Worm (Caenorhabditis elegans) whole organism, late embryonic: ENCODE data around the gene K10H10.12.

Source experiments
- C08G9.2 ChIP-seq: sonication (generic microtip); optimal IDR thresholded peaks from 2 replicates; lab custom pipeline; 2016; ENCODE audit warnings: mild to moderate bottlenecking, missing genetic modification characterization, moderate library complexity, missing compliant biosample characterization
- K02D7.2 ChIP-seq: sonication (generic microtip); optimal IDR thresholded peaks from 2 replicates; lab custom pipeline; 2017; ENCODE audit warnings: mild to moderate bottlenecking, missing genetic modification characterization, missing compliant biosample characterization
- K09A11.1 ChIP-seq: sonication (generic microtip); optimal IDR thresholded peaks from 2 replicates; lab custom pipeline; 2017; ENCODE audit warnings: antibody characterized with exemption, mild to moderate bottlenecking, missing genetic modification characterization, missing compliant biosample characterization; ENCODE audit not compliant: insufficient read depth
- Y22D7AL.16 ChIP-seq: sonication (generic microtip); optimal IDR thresholded peaks from 2 replicates; lab custom pipeline; 2016; ENCODE audit warnings: missing genetic modification characterization, missing compliant biosample characterization
- ama-1 ChIP-seq: fragments of 150-350 bp; optimal IDR thresholded peaks from 2 replicates; lab custom pipeline; 2014
- ceh-18 ChIP-seq: sonication (generic microtip); optimal IDR thresholded peaks from 2 replicates; lab custom pipeline; 2016; ENCODE audit warnings: missing genetic modification characterization, missing compliant biosample characterization
- ceh-19 ChIP-seq: fragments of 200-800 bp; sonication (Bioruptor generic); optimal IDR thresholded peaks from 2 replicates; lab custom pipeline; 2018; ENCODE audit warnings: mild to moderate bottlenecking, missing genetic modification characterization, missing compliant biosample characterization
- ceh-22 ChIP-seq: sonication (generic microtip); optimal IDR thresholded peaks from 2 replicates; lab custom pipeline; 2017; ENCODE audit warnings: missing biosample characterization, missing genetic modification characterization
- ceh-24 ChIP-seq: sonication (generic microtip); optimal IDR thresholded peaks from 2 replicates; lab custom pipeline; 2016; ENCODE audit warnings: mild to moderate bottlenecking, missing genetic modification characterization, missing compliant biosample characterization
- ceh-30 ChIP-seq: fragments of 150-350 bp; optimal IDR thresholded peaks from 2 replicates; lab custom pipeline; 2014; ENCODE audit warnings: missing biosample characterization, missing genetic modification characterization
- ceh-31 ChIP-seq: sonication (generic microtip); optimal IDR thresholded peaks from 2 replicates; lab custom pipeline; 2016; ENCODE audit warnings: missing genetic modification characterization, missing compliant biosample characterization
- ceh-48 ChIP-seq: sonication (generic microtip); optimal IDR thresholded peaks from 2 replicates; lab custom pipeline; 2016; ENCODE audit warnings: missing genetic modification characterization, inconsistent platforms, missing compliant biosample characterization
- ceh-6 ChIP-seq: fragments of 200-800 bp; sonication (Bioruptor generic); optimal IDR thresholded peaks from 2 replicates; lab custom pipeline; 2018; ENCODE audit warnings: mild to moderate bottlenecking, missing genetic modification characterization, missing compliant biosample characterization
- che-1 ChIP-seq: sonication (generic microtip); optimal IDR thresholded peaks from 2 replicates; lab custom pipeline; 2016; ENCODE audit warnings: mild to moderate bottlenecking, missing genetic modification characterization, missing compliant biosample characterization
- dve-1 ChIP-seq: sonication (generic microtip); optimal IDR thresholded peaks from 2 replicates; lab custom pipeline; 2017; ENCODE audit warnings: antibody characterized with exemption, mild to moderate bottlenecking, missing genetic modification characterization, missing compliant biosample characterization
- ets-4 ChIP-seq: sonication (generic microtip); optimal IDR thresholded peaks from 2 replicates; lab custom pipeline; 2016; ENCODE audit warnings: missing genetic modification characterization, missing compliant biosample characterization
- eyg-1 ChIP-seq: sonication (generic microtip); optimal IDR thresholded peaks from 2 replicates; lab custom pipeline; 2016; ENCODE audit warnings: missing genotype, missing genetic modification characterization, missing compliant biosample characterization
- fax-1 ChIP-seq: sonication (generic microtip); optimal IDR thresholded peaks from 2 replicates; lab custom pipeline; 2016; ENCODE audit warnings: missing genotype, missing genetic modification characterization, missing compliant biosample characterization
- fkh-10 ChIP-seq: fragments of 150-350 bp; optimal IDR thresholded peaks from 2 replicates; lab custom pipeline; 2014; ENCODE audit warnings: missing biosample characterization, missing genetic modification reagents, missing genetic modification characterization
- hlh-13 ChIP-seq: fragments of 200-800 bp; sonication (Bioruptor generic); optimal IDR thresholded peaks from 2 replicates; lab custom pipeline; 2018; ENCODE audit warnings: mild to moderate bottlenecking, missing genetic modification characterization, missing compliant biosample characterization
- hlh-15 ChIP-seq: sonication (generic microtip); optimal IDR thresholded peaks from 2 replicates; lab custom pipeline; 2016; ENCODE audit warnings: missing genetic modification characterization, missing compliant biosample characterization
- hlh-6 ChIP-seq: sonication (generic microtip); optimal IDR thresholded peaks from 2 replicates; lab custom pipeline; 2016; ENCODE audit warnings: missing genotype, missing genetic modification characterization, missing compliant biosample characterization
- hlh-8 ChIP-seq: sonication (generic microtip); optimal IDR thresholded peaks from 2 replicates; lab custom pipeline; 2016; ENCODE audit warnings: missing genotype, missing genetic modification characterization, missing compliant biosample characterization
- lin-11 ChIP-seq: fragments of 200-800 bp; sonication (Bioruptor generic); optimal IDR thresholded peaks from 2 replicates; lab custom pipeline; 2018; ENCODE audit warnings: mild to moderate bottlenecking, missing genetic modification characterization, missing compliant biosample characterization
- nfya-1 ChIP-seq: sonication (generic microtip); optimal IDR thresholded peaks from 2 replicates; lab custom pipeline; 2017; ENCODE audit warnings: missing genetic modification characterization, mild to moderate bottlenecking, missing compliant biosample characterization, antibody characterized with exemption, moderate library complexity
- nhr-11 ChIP-seq: fragments of 150-350 bp; optimal IDR thresholded peaks from 2 replicates; lab custom pipeline; 2014; ENCODE audit warnings: missing biosample characterization, missing genetic modification characterization
- nhr-232 ChIP-seq: sonication (generic microtip); optimal IDR thresholded peaks from 2 replicates; lab custom pipeline; 2016; ENCODE audit warnings: missing genetic modification characterization, missing compliant biosample characterization
- npax-4 ChIP-seq: sonication (generic microtip); optimal IDR thresholded peaks from 2 replicates; lab custom pipeline; 2016; ENCODE audit warnings: missing genetic modification characterization, missing compliant biosample characterization
- pag-3 ChIP-seq: sonication (generic microtip); optimal IDR thresholded peaks from 2 replicates; lab custom pipeline; 2016; ENCODE audit warnings: missing compliant biosample characterization, missing genetic modification characterization, borderline replicate concordance
- pha-2 ChIP-seq: sonication (generic microtip); optimal IDR thresholded peaks from 2 replicates; lab custom pipeline; 2017; ENCODE audit warnings: mild to moderate bottlenecking, missing genetic modification characterization, missing compliant biosample characterization
- pha-4 ChIP-seq: fragments of 150-350 bp; optimal IDR thresholded peaks from 2 replicates; lab custom pipeline; 2018; ENCODE audit warnings: missing biosample characterization, missing genetic modification reagents, missing genetic modification characterization
- pros-1 ChIP-seq: fragments of 150-350 bp; optimal IDR thresholded peaks from 2 replicates; lab custom pipeline; 2014; ENCODE audit warnings: missing biosample characterization, missing genetic modification reagents, missing genetic modification characterization
- sdc-2 ChIP-seq: sonication (generic microtip); optimal IDR thresholded peaks from 2 replicates; lab custom pipeline; 2016; ENCODE audit warnings: missing genotype, missing genetic modification characterization, missing compliant biosample characterization
- tbx-2 ChIP-seq: sonication (generic microtip); optimal IDR thresholded peaks from 2 replicates; lab custom pipeline; 2016; ENCODE audit warnings: missing genetic modification characterization, missing compliant biosample characterization
- unc-3 ChIP-seq, 2 experiments: fragments of 200-800 bp in 1 of 2; sonication (Bioruptor generic) in 1 of 2; sonication (generic microtip) in 1 of 2; conservative IDR thresholded peaks in 1 of 2; optimal IDR thresholded peaks in 1 of 2; 2 replicates each; pipeline versions ENCODE4 v1.3.6 to Lab custom; 2016 to 2022; ENCODE audit warnings: missing compliant biosample characterization in 2 of 2, missing genetic modification characterization in 2 of 2, missing genetic modification reagents in 1 of 2
- unc-86 ChIP-seq: sonication (generic microtip); optimal IDR thresholded peaks from 2 replicates; lab custom pipeline; 2016; ENCODE audit warnings: missing genetic modification characterization, missing compliant biosample characterization
- zip-5 ChIP-seq: sonication (generic microtip); optimal IDR thresholded peaks from 2 replicates; lab custom pipeline; 2016; ENCODE audit warnings: missing genetic modification characterization, missing compliant biosample characterization

K10H10.12 gene

DNA sequence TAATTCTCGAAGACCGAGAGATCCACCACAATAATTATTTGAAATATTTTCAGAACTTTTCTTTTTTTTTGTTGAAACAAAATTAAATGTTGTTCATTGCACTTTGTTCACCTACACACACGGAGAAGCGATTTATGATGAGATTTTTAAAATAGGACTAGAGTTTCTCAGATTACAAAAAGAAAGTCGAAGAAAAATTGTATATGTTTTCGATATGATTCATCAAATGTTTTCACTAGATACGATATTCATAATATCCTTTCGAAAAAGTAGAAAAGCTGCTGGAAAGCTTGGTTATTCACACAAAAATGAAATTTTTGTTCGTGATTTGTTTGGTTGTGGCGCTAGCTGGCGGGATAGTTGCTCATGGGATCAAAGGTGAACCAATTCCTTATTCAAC is 18.9 kb upstream of the K10H10.12 start, which contains the start of gene F57C2.4:
F57C2.4 (plus strand) TSS at position 301 of the 400 bp plus-strand sequence.
- TF ChIP-seq pag-3 (tag; lab: Kevin White, UChicago) = no peak
- no peak for TF ChIP-seq ama-1 (lab: Kevin White, UChicago)
- TF ChIP-seq che-1 (tag; lab: Kevin White, UChicago) = no peak
- TF ChIP-seq dve-1 (tag; lab: Kevin White, UChicago) = no peak
- no peak for TF ChIP-seq ets-4 (tag; lab: Kevin White, UChicago)

DNA sequence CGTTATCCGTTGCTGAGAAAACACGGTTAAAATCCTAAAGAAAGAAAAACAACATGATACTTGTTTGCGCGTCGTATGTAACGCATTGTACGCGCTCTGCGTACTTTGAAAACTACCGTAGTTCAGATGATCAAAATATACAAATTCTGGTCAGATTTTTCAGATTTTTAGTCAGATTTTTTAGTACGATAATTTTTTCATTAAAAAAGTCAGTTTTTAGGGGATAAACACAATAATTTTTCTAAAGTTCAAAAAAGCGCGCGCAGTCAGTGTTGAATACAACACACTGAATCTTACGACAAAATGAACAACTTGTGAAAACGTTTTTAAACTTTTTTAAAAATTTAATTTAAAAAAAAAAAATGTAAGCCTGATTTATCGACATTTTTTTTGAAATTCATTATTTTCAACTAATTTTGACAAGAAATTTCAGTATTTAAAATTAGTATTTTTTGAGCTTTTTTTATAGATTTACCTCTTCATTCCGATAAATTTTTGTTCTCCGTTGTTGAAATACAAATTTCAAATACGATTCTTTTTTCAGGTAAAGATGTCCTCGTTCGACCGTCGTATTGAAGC is 17.6 kb upstream of the K10H10.12 start, which contains the start of gene pot-2:
pot-2 (plus strand) TSS at position 529 of the 579 bp plus-strand sequence.
- TF ChIP-seq sdc-2 = no peak

ce11 chrII:14523070-14523572 is 17.0 kb upstream of the K10H10.12 start, which contains the start of gene btb-20:
Gene btb-20, minus strand, starts transcription at chrII:14523522.
- no peak for TF ChIP-seq hlh-6 (tag; lab: Kevin White, UChicago)
- no peak for TF ChIP-seq ceh-22 (tag; lab: Kevin White, UChicago)
- TF ChIP-seq hlh-8 (tag; lab: Kevin White, UChicago) = no peak
- TF ChIP-seq ceh-48 (tag; lab: Kevin White, UChicago) = no peak
- TF ChIP-seq K02D7.2 (tag; lab: Kevin White, UChicago) = no peak
- no peak for TF ChIP-seq tbx-2
- TF ChIP-seq hlh-13 (GFP tag; lab: Kevin White, UChicago) = no peak
- TF ChIP-seq fkh-10 (GFP tag; lab: Kevin White, UChicago) = no peak
- TF ChIP-seq ceh-30 (tag; lab: Kevin White, UChicago) = no peak
- no peak for TF ChIP-seq pha-2 (tag; lab: Kevin White, UChicago)
- TF ChIP-seq nhr-11 = no peak
- no peak for TF ChIP-seq ceh-31 (tag; lab: Kevin White, UChicago)
- no peak for TF ChIP-seq dve-1 (tag; lab: Kevin White, UChicago)
- TF ChIP-seq ceh-19 (GFP tag; lab: Kevin White, UChicago) = no peak
- TF ChIP-seq C08G9.2 (tag; lab: Kevin White, UChicago) = no peak
- TF ChIP-seq nfya-1 (tag; lab: Kevin White, UChicago) = no peak
- TF ChIP-seq pros-1 (tag; lab: Kevin White, UChicago) = no peak
- TF ChIP-seq npax-4 (tag; lab: Kevin White, UChicago) = no peak

- no peak for TF ChIP-seq sdc-2
- TF ChIP-seq ceh-18 (tag; lab: Kevin White, UChicago) = no peak
- no peak for TF ChIP-seq unc-86 (tag; lab: Kevin White, UChicago)
- TF ChIP-seq nhr-232 = no peak
- no peak for TF ChIP-seq unc-3 (GFP tag; conservative IDR thresholded peaks at IDR 0.05; lab: Robert Waterston, UW)
- TF ChIP-seq unc-3 (tag; optimal IDR thresholded peaks at IDR 0.05; lab: Kevin White, UChicago) = no peak
- TF ChIP-seq hlh-15 (tag; lab: Kevin White, UChicago) = no peak
- TF ChIP-seq K09A11.1 = no peak
- TF ChIP-seq, all 69 proteins: peak for 0
These were observed 15.9 kb upstream of the K10H10.12 start, which contains the start of gene btb-19 for ce11 chrII:14522037-14522436. Gene btb-19, minus strand, starts transcription at chrII:14522137.

- TF ChIP-seq ceh-24 (tag; lab: Kevin White, UChicago) (no peak), lin-11 (tag; lab: Kevin White, UChicago) (no peak), eyg-1 (no peak), Y22D7AL.16 (no peak), sdc-2 (no peak), hlh-13 (GFP tag; lab: Kevin White, UChicago) (no peak), dve-1 (tag; lab: Kevin White, UChicago) (no peak), pha-4 (tag; lab: Kevin White, UChicago) (no peak), ceh-31 (tag; lab: Kevin White, UChicago) (no peak), ceh-22 (tag; lab: Kevin White, UChicago) (no peak), hlh-15 (tag; lab: Kevin White, UChicago) (no peak), ceh-6 (GFP tag; lab: Kevin White, UChicago) (no peak), zip-5 (tag; lab: Kevin White, UChicago) (no peak), fax-1 (no peak)
These were observed 8.9 kb upstream of the K10H10.12 start, which contains the start of gene K10H10.9 for ce11 chrII:14515017-14515416. Gene K10H10.9, minus strand, starts transcription at chrII:14515117.
